Fruit fly (Drosophila melanogaster) S2 (cell line): ENCODE measurements around the gene CG1983.

Experiments used
- CG8478 ChIP-seq: fragments of >200 bp; optimal IDR thresholded peaks from 2 replicates; lab custom pipeline; 2018
- CTCF ChIP-seq, 2 experiments: fragments of >200 bp; optimal IDR thresholded peaks; 2 replicates each; lab custom pipeline; 2018

dm6 chr3R:30210560-30210959 lies 33.1 kb upstream of the CG1983 start, which contains the start of gene CecA1:
- TF ChIP-seq CTCF (optimal IDR thresholded peaks at IDR 0.05; lab: Kevin White, UChicago) (no peak), CG8478 (lab: Kevin White, UChicago) (no peak)
